Worm (Caenorhabditis elegans): ENCODE data around the gene vrp-1.

DNA sequence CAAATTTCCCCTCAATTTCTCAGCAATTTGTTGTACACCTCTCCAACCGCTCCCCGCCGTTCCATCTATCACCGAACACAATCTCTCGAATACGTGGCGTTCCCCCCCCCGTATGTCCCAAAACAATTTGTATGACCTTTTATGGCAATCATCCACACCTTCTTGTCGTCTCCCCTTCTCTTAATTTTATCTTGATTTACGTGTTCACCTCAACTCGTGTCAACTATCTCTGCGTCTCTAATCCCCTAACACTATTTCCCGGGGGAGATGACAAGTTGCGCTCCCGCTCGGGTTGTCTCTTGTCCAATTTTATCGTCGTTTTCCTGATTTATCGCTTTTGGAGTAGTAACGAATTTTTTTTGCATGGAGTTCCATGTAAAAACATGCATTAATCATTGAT is 2.2 kb downstream of the vrp-1 start:
- no peak for TF ChIP-seq snpc-4 (tag; optimal IDR thresholded peaks at IDR 0.05)
- TF ChIP-seq nhr-12 (tag; optimal IDR thresholded peaks at IDR 0.05) = no peak
- no peak for TF ChIP-seq ztf-11 (tag; optimal IDR thresholded peaks at IDR 0.05)
- peak; percentile 97 for TF ChIP-seq unc-62 (GFP tag; optimal IDR thresholded peaks at IDR 0.05)
- TF ChIP-seq pha-4 (tag; optimal IDR thresholded peaks at IDR 0.05) = no peak
- no peak for TF ChIP-seq ceh-39 (tag; optimal IDR thresholded peaks at IDR 0.05)
- no peak for TF ChIP-seq M03D4.4 (tag; optimal IDR thresholded peaks at IDR 0.05)
- TF ChIP-seq hlh-1 (tag; optimal IDR thresholded peaks at IDR 0.05) = no peak
- TF ChIP-seq ces-1 (GFP tag; optimal IDR thresholded peaks at IDR 0.05) = no peak

Measured in whole organism, mixed stage, embryonic.